Fruit fly (Drosophila melanogaster): ENCODE measurements around the gene CG42371.

DNA sequence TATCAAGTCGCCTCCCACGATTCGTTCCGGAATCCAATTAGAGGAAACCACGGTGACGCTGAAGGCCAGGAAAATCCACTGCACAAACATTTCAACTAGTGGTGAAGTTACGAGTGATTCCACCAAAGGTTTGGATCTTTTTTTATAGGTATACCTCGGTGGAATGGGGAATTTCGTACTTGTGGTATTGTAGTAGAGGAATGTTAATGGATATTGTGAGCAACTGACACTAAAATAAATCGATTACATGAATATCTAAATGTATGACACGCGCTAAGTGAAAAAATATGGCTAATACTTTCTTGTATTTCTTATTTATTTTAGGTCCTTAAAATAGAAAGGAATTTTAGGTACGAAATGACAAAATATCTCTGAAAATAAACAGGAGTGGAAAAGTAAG, 35.2 kb upstream of the CG42371 start, which contains the start of gene CG17239:
- no peak for TF ChIP-seq pan (optimal IDR thresholded peaks at IDR 0.05)
- TF ChIP-seq usp (GFP tag; optimal IDR thresholded peaks at IDR 0.05) = no peak
- TF ChIP-seq psq (optimal IDR thresholded peaks at IDR 0.05) = no peak
- TF ChIP-seq CG8478 (optimal IDR thresholded peaks at IDR 0.05) = no peak

Measured in whole organism.